Worm (Caenorhabditis elegans): ENCODE results near the gene akt-1.
A peak's percentile ranks its signal among the peaks of the same experiment; 100 is the strongest.

Gene akt-1

ce11 chrV:10249515-10249914 is 810 bp downstream of the akt-1 start:
- TF ChIP-seq elt-2 (tag; optimal IDR thresholded peaks at IDR 0.05) = no peak
- no peak for TF ChIP-seq fax-1 (tag; optimal IDR thresholded peaks at IDR 0.05)
- TF ChIP-seq C08G9.2 (tag; optimal IDR thresholded peaks at IDR 0.05) = no peak

ce11 chrV:10252682-10253081 is 4.0 kb downstream of the akt-1 start:
- TF ChIP-seq tbx-7 (tag; optimal IDR thresholded peaks at IDR 0.05) (no peak), F13H6.1 (tag; optimal IDR thresholded peaks at IDR 0.05) (no peak), ceh-31 (tag; optimal IDR thresholded peaks at IDR 0.05) (no peak), ceh-48 (tag; optimal IDR thresholded peaks at IDR 0.05) (no peak), ceh-19 (GFP tag; optimal IDR thresholded peaks at IDR 0.05) (no peak)

- TF ChIP-seq hlh-8 (tag; optimal IDR thresholded peaks at IDR 0.05) (no peak), ceh-18 (tag; optimal IDR thresholded peaks at IDR 0.05) (no peak)
These were observed 6.3 kb downstream of the akt-1 start, which contains the start of gene rop-1 for ce11 chrV:10255005-10255472. Gene rop-1 (minus strand): TSS chrV:10255055.

- TF ChIP-seq ttx-3 (tag; optimal IDR thresholded peaks at IDR 0.05) = no peak
- no peak for TF ChIP-seq pat-9 (tag; optimal IDR thresholded peaks at IDR 0.05)
- TF ChIP-seq elt-2 (tag; optimal IDR thresholded peaks at IDR 0.05) = peak; percentile 62
- TF ChIP-seq ceh-14 (tag; optimal IDR thresholded peaks at IDR 0.05) = no peak
- TF ChIP-seq unc-55 (GFP tag; optimal IDR thresholded peaks at IDR 0.05) = no peak
- TF ChIP-seq madf-2 (tag; optimal IDR thresholded peaks at IDR 0.05) = no peak
These were observed 7.3 kb downstream of the akt-1 start, which contains the start of gene nhr-232 for ce11 chrV:10256050-10256449. Gene nhr-232 (plus strand): TSS chrV:10256170.

- TF ChIP-seq ceh-2 (tag; optimal IDR thresholded peaks at IDR 0.05) = no peak
- TF ChIP-seq ceh-22 (tag; optimal IDR thresholded peaks at IDR 0.05) = no peak
- no peak for TF ChIP-seq ref-2 (tag; optimal IDR thresholded peaks at IDR 0.05)
- TF ChIP-seq hlh-30 (tag; optimal IDR thresholded peaks at IDR 0.05; ENCODE audit: insufficient read depth) = no peak
These were observed 11.8 kb downstream of the akt-1 start, which contains the start of gene sri-18 for ce11 chrV:10260460-10260859. Gene sri-18 (minus strand): TSS chrV:10260560.

- TF ChIP-seq unc-3 (GFP tag; conservative IDR thresholded peaks at IDR 0.05) (no peak), unc-3 (tag; optimal IDR thresholded peaks at IDR 0.05) (no peak), ttx-3 (tag; optimal IDR thresholded peaks at IDR 0.05) (no peak), unc-42 (tag; optimal IDR thresholded peaks at IDR 0.05) (peak; percentile 66), ceh-19 (GFP tag; optimal IDR thresholded peaks at IDR 0.05) (peak; percentile 31)
These were observed 16.3 kb downstream of the akt-1 start for ce11 chrV:10265019-10265418.

ce11 chrV:10266050-10266449 is 17.3 kb downstream of the akt-1 start:
- TF ChIP-seq pqm-1 (tag; optimal IDR thresholded peaks at IDR 0.05) = no peak
- TF ChIP-seq lin-11 (tag; optimal IDR thresholded peaks at IDR 0.05) = no peak
- TF ChIP-seq Y22D7AL.16 (tag; optimal IDR thresholded peaks at IDR 0.05) = no peak
- no peak for TF ChIP-seq lim-6 (tag; optimal IDR thresholded peaks at IDR 0.05)
- TF ChIP-seq pat-9 (tag; optimal IDR thresholded peaks at IDR 0.05) = no peak
- peak; percentile 73 for TF ChIP-seq unc-42 (tag; optimal IDR thresholded peaks at IDR 0.05)

ce11 chrV:10270214-10270613 is 21.5 kb downstream of the akt-1 start, which contains the start of gene ric-4:
Gene ric-4 (minus strand): TSS chrV:10270314.
- TF ChIP-seq ceh-24 (tag; optimal IDR thresholded peaks at IDR 0.05) (no peak), ceh-2 (tag; optimal IDR thresholded peaks at IDR 0.05) (no peak), nhr-232 (tag; optimal IDR thresholded peaks at IDR 0.05) (no peak), zip-5 (tag; optimal IDR thresholded peaks at IDR 0.05) (no peak), ceh-34 (tag; optimal IDR thresholded peaks at IDR 0.05) (no peak), ceh-19 (GFP tag; optimal IDR thresholded peaks at IDR 0.05) (no peak)
